Fruit fly (Drosophila melanogaster) whole organism, embryonic: ENCODE measurements around the gene Piezo.

Experiments
- Aef1 ChIP-seq: fragments of 200-800 bp; sonication (Bioruptor generic); IDR thresholded peaks from 3 replicates; pipeline ENCODE4 v1.3.6; 2022; ENCODE audit warnings: missing biosample characterization, missing genetic modification characterization
- Atf3 ChIP-seq: fragments of 200-800 bp; sonication (Bioruptor generic); optimal IDR thresholded peaks from 3 replicates; lab custom pipeline; 2016; ENCODE audit warnings: missing biosample characterization, missing genetic modification characterization
- B-H2 ChIP-seq: fragments of 200-800 bp; sonication (Bioruptor generic); optimal IDR thresholded peaks from 2 replicates; lab custom pipeline; 2018; ENCODE audit warnings: missing biosample characterization, mild to moderate bottlenecking, missing genetic modification characterization
- CG10565 ChIP-seq: fragments of 200-800 bp; sonication (Bioruptor generic); optimal IDR thresholded peaks from 3 replicates; lab custom pipeline; 2016; ENCODE audit warnings: missing biosample characterization, mild to moderate bottlenecking, missing genetic modification characterization
- CG11247 ChIP-seq: fragments of 200-800 bp; sonication (Bioruptor generic); IDR thresholded peaks from 2 replicates; pipeline ENCODE4 v1.3.6; 2022; ENCODE audit warnings: missing biosample characterization, missing genetic modification characterization
- CG12219 ChIP-seq: fragments of 200-800 bp; sonication (Bioruptor generic); optimal IDR thresholded peaks from 3 replicates; lab custom pipeline; 2018; ENCODE audit warnings: missing biosample characterization, mild to moderate bottlenecking, missing genetic modification characterization
- CG12236 ChIP-seq: fragments of 200-800 bp; sonication (Bioruptor generic); optimal IDR thresholded peaks from 2 replicates; lab custom pipeline; 2016; ENCODE audit warnings: missing biosample characterization, missing genetic modification characterization
- CG12299 ChIP-seq: fragments of 200-800 bp; sonication (Bioruptor generic); optimal IDR thresholded peaks from 2 replicates; lab custom pipeline; 2018; ENCODE audit warnings: missing biosample characterization, mild to moderate bottlenecking, missing genetic modification characterization
- CG14965 ChIP-seq: fragments of 200-800 bp; sonication (Bioruptor generic); optimal IDR thresholded peaks from 2 replicates; lab custom pipeline; 2016; ENCODE audit warnings: missing biosample characterization, missing genetic modification characterization, borderline replicate concordance
- CG15269 ChIP-seq: fragments of 200-800 bp; sonication (Bioruptor generic); optimal IDR thresholded peaks from 2 replicates; lab custom pipeline; 2018; ENCODE audit warnings: missing biosample characterization, mild to moderate bottlenecking, missing genetic modification characterization, moderate library complexity
- CG16815 ChIP-seq: fragments of 200-800 bp; sonication (Bioruptor generic); optimal IDR thresholded peaks from 3 replicates; lab custom pipeline; 2017; ENCODE audit warnings: missing biosample characterization, mild to moderate bottlenecking, missing genetic modification characterization
- CG18619 ChIP-seq: fragments of 200-800 bp; sonication (Bioruptor generic); optimal IDR thresholded peaks from 3 replicates; lab custom pipeline; 2017; ENCODE audit warnings: missing biosample characterization, mild to moderate bottlenecking, missing genetic modification characterization
- CG2678 ChIP-seq: fragments of 200-800 bp; sonication (Bioruptor generic); optimal IDR thresholded peaks from 3 replicates; lab custom pipeline; 2019; ENCODE audit warnings: missing biosample characterization, mild to moderate bottlenecking, missing genetic modification characterization, moderate library complexity
- CG2889 ChIP-seq: fragments of 200-800 bp; sonication (Bioruptor generic); IDR thresholded peaks from 3 replicates; pipeline ENCODE4 v1.3.6; 2022; ENCODE audit warnings: missing biosample characterization, missing genetic modification characterization
- CG31388 ChIP-seq: fragments of 200-800 bp; sonication (Bioruptor generic); optimal IDR thresholded peaks from 2 replicates; lab custom pipeline; 2016; ENCODE audit warnings: missing biosample characterization, missing genetic modification characterization
- CG3281 ChIP-seq: fragments of 200-800 bp; sonication (Bioruptor generic); optimal IDR thresholded peaks from 3 replicates; lab custom pipeline; 2017; ENCODE audit warnings: missing biosample characterization, mild to moderate bottlenecking, missing genetic modification characterization
- CG3838 ChIP-seq: fragments of 200-800 bp; sonication (Bioruptor generic); optimal IDR thresholded peaks from 3 replicates; lab custom pipeline; 2016; ENCODE audit warnings: missing biosample characterization, missing genetic modification characterization
- CG4424 ChIP-seq: fragments of 200-800 bp; sonication (Bioruptor generic); optimal IDR thresholded peaks from 3 replicates; lab custom pipeline; 2016; ENCODE audit warnings: missing biosample characterization, missing genetic modification characterization
- CG4820 ChIP-seq: fragments of 200-800 bp; sonication (Bioruptor generic); optimal IDR thresholded peaks from 3 replicates; lab custom pipeline; 2016; ENCODE audit warnings: missing biosample characterization, missing genetic modification characterization
- CG6791 ChIP-seq: fragments of 200-800 bp; sonication (Bioruptor generic); IDR thresholded peaks from 3 replicates; pipeline ENCODE4 v1.3.6; 2022; ENCODE audit warnings: missing biosample characterization, missing genetic modification characterization; ENCODE audit not compliant: partially characterized antibody
- CG7271 ChIP-seq: fragments of 200-800 bp; sonication (Bioruptor generic); optimal IDR thresholded peaks from 2 replicates; lab custom pipeline; 2018; ENCODE audit warnings: missing biosample characterization, mild to moderate bottlenecking, missing genetic modification characterization, moderate library complexity
- CG7745 ChIP-seq: fragments of 200-800 bp; sonication (Bioruptor generic); optimal IDR thresholded peaks from 2 replicates; lab custom pipeline; 2018; ENCODE audit warnings: missing biosample characterization, mild to moderate bottlenecking, missing genetic modification characterization, moderate library complexity
- CG8388 ChIP-seq: fragments of 200-800 bp; sonication (Bioruptor generic); optimal IDR thresholded peaks from 2 replicates; lab custom pipeline; 2019; ENCODE audit warnings: missing biosample characterization, mild to moderate bottlenecking, missing genetic modification characterization, moderate library complexity
- CG8944 ChIP-seq: fragments of 200-800 bp; sonication (Bioruptor generic); optimal IDR thresholded peaks from 3 replicates; lab custom pipeline; 2016; ENCODE audit warnings: missing biosample characterization, missing genetic modification characterization
- Dbx ChIP-seq: fragments of 200-800 bp; sonication (Bioruptor generic); IDR thresholded peaks from 3 replicates; pipeline ENCODE4 v1.3.6; 2022; ENCODE audit warnings: missing biosample characterization, missing genetic modification characterization
- Deaf1 ChIP-seq: fragments of 200-800 bp; optimal IDR thresholded peaks from 3 replicates; lab custom pipeline; 2019; ENCODE audit warnings: missing biosample characterization, mild to moderate bottlenecking, missing genetic modification characterization, moderate library complexity
- Drgx ChIP-seq: fragments of 200-800 bp; sonication (Bioruptor generic); IDR thresholded peaks from 2 replicates; pipeline ENCODE4 v1.3.6; 2022; ENCODE audit warnings: missing biosample characterization, missing genetic modification characterization
- ERR ChIP-seq: fragments of 200-800 bp; sonication (Bioruptor generic); optimal IDR thresholded peaks from 2 replicates; lab custom pipeline; 2016; ENCODE audit warnings: missing biosample characterization, missing genetic modification characterization
- H15 ChIP-seq: fragments of 200-800 bp; sonication (Bioruptor generic); IDR thresholded peaks from 3 replicates; pipeline ENCODE4 v1.3.6; 2022; ENCODE audit warnings: missing biosample characterization, missing genetic modification characterization
- Hmr ChIP-seq: fragments of 200-800 bp; sonication (Bioruptor generic); optimal IDR thresholded peaks from 3 replicates; lab custom pipeline; 2017; ENCODE audit warnings: mild to moderate bottlenecking, missing biosample characterization, missing genetic modification reagents, missing genetic modification characterization
- NfI ChIP-seq: fragments of 200-800 bp; sonication (Bioruptor generic); optimal IDR thresholded peaks from 3 replicates; lab custom pipeline; 2018; ENCODE audit warnings: missing biosample characterization, mild to moderate bottlenecking, missing genetic modification characterization, moderate library complexity
- Scr ChIP-seq: fragments of 200-800 bp; sonication (Bioruptor generic); IDR thresholded peaks from 2 replicates; pipeline ENCODE4 v1.3.6; 2022; ENCODE audit warnings: missing biosample characterization, missing genetic modification characterization; ENCODE audit not compliant: partially characterized antibody
- abd-A ChIP-seq: fragments of 200-800 bp; sonication (Bioruptor generic); optimal IDR thresholded peaks from 3 replicates; lab custom pipeline; 2019; ENCODE audit warnings: missing biosample characterization, mild to moderate bottlenecking, missing genetic modification characterization, moderate library complexity
- ara ChIP-seq: fragments of 200-800 bp; sonication (Bioruptor generic); IDR thresholded peaks from 2 replicates; pipeline ENCODE4 v1.3.6; 2022; ENCODE audit warnings: missing biosample characterization, missing genetic modification characterization
- ase ChIP-seq: fragments of 200-800 bp; sonication (Bioruptor generic); IDR thresholded peaks from 3 replicates; pipeline ENCODE4 v1.3.6; 2022; ENCODE audit warnings: missing biosample characterization, missing genetic modification characterization
- bab2 ChIP-seq: fragments of 200-800 bp; sonication (Bioruptor generic); optimal IDR thresholded peaks from 2 replicates; lab custom pipeline; 2016; ENCODE audit warnings: missing biosample characterization, missing genetic modification characterization
- br ChIP-seq: fragments of >200 bp; optimal IDR thresholded peaks from 2 replicates; lab custom pipeline; 2017
- cas ChIP-seq: fragments of 200-800 bp; sonication (Bioruptor generic); IDR thresholded peaks from 2 replicates; pipeline ENCODE4 v1.3.6; 2022; ENCODE audit warnings: missing biosample characterization, missing genetic modification characterization
- cwo ChIP-seq: fragments of 200-800 bp; sonication (Bioruptor generic); optimal IDR thresholded peaks from 3 replicates; lab custom pipeline; 2017; ENCODE audit warnings: missing biosample characterization, missing genetic modification characterization, mild to moderate bottlenecking, moderate library complexity, missing genetic modification reagents
- en ChIP-seq: fragments of 200-800 bp; sonication (Bioruptor generic); optimal IDR thresholded peaks from 2 replicates; lab custom pipeline; 2016; ENCODE audit warnings: missing biosample characterization, missing genetic modification characterization
- fd64A ChIP-seq: fragments of 200-800 bp; sonication (Bioruptor generic); optimal IDR thresholded peaks from 3 replicates; lab custom pipeline; 2018; ENCODE audit warnings: missing biosample characterization, mild to moderate bottlenecking, missing genetic modification characterization
- hkb ChIP-seq, 2 experiments: fragments of 200-800 bp in 1 of 2; fragments of >200 bp in 1 of 2; sonication (Bioruptor generic) in 1 of 2; IDR thresholded peaks in 1 of 2; optimal IDR thresholded peaks in 1 of 2; 2 replicates each; pipeline versions ENCODE4 v1.3.6 to Lab custom; 2017 to 2022; ENCODE audit warnings: missing biosample characterization in 1 of 2, missing genetic modification characterization in 1 of 2
- nom ChIP-seq: fragments of 200-800 bp; sonication (Bioruptor generic); optimal IDR thresholded peaks from 2 replicates; lab custom pipeline; 2017; ENCODE audit warnings: missing biosample characterization, missing genetic modification characterization, mild to moderate bottlenecking, moderate library complexity, missing genetic modification reagents
- org-1 ChIP-seq: fragments of 200-800 bp; sonication (Bioruptor generic); optimal IDR thresholded peaks from 2 replicates; lab custom pipeline; 2017; ENCODE audit warnings: missing biosample characterization, missing genetic modification characterization
- pita ChIP-seq: fragments of 200-800 bp; sonication (Bioruptor generic); optimal IDR thresholded peaks from 2 replicates; lab custom pipeline; 2017; ENCODE audit warnings: missing biosample characterization, mild to moderate bottlenecking, missing genetic modification characterization
- ranshi ChIP-seq: fragments of 200-800 bp; sonication (Bioruptor generic); IDR thresholded peaks from 2 replicates; pipeline ENCODE4 v1.3.6; 2022; ENCODE audit warnings: missing biosample characterization, missing genetic modification characterization
- sens-2 ChIP-seq: fragments of 200-800 bp; sonication (Bioruptor generic); IDR thresholded peaks from 2 replicates; pipeline ENCODE4 v1.3.6; 2022; ENCODE audit warnings: missing biosample characterization, missing genetic modification characterization
- slbo ChIP-seq: fragments of 200-800 bp; sonication (Bioruptor generic); IDR thresholded peaks from 2 replicates; pipeline ENCODE4 v1.3.6; 2022; ENCODE audit warnings: missing biosample characterization, missing genetic modification characterization
- tio ChIP-seq: fragments of 200-800 bp; sonication (Bioruptor generic); optimal IDR thresholded peaks from 2 replicates; lab custom pipeline; 2017; ENCODE audit warnings: missing biosample characterization, missing genetic modification characterization, inconsistent platforms
- trem ChIP-seq: fragments of 200-800 bp; optimal IDR thresholded peaks from 3 replicates; lab custom pipeline; 2019; ENCODE audit warnings: missing biosample characterization, mild to moderate bottlenecking, missing genetic modification characterization, moderate library complexity
- unpg ChIP-seq: fragments of 200-800 bp; sonication (Bioruptor generic); optimal IDR thresholded peaks from 3 replicates; lab custom pipeline; 2018; ENCODE audit warnings: missing biosample characterization, mild to moderate bottlenecking, missing genetic modification characterization, moderate library complexity

Gene Piezo

DNA sequence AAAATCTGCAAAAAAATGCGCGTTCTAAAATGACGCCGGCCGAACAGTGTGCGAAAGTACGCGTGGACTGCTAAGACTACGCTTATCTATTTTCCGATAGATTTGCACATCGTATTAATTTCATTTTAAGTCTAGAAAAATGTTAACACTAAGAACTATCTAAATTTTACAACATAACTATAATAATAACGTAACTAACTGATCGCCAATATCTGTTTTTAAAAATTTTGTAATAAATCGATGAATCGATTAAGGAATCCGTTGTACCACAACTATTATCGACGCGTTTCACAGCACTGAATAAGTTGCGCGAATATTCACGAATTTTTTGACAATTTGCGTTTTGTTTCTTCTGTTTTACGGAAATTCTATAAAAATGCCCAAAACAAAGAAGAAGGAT lies 48.2 kb downstream of the Piezo start, which contains the start of gene Ssb-c31a (continued):
- TF ChIP-seq NfI (GFP tag; lab: Kevin White, UChicago): peak; percentile 72
- no peak for TF ChIP-seq CG2889 (GFP tag; lab: Robert Waterston, UW)
- TF ChIP-seq abd-A (tag; lab: Kevin White, UChicago): no peak
- peak; percentile 33 for TF ChIP-seq bab2 (GFP tag; lab: Kevin White, UChicago)
- peak; percentile 11 for TF ChIP-seq CG7271 (tag; lab: Kevin White, UChicago)
- peak; percentile 4 for TF ChIP-seq ERR (GFP tag; lab: Kevin White, UChicago)
- TF ChIP-seq Aef1 (GFP tag; lab: Robert Waterston, UW): 0 out of 3 replicates have a peak, but pooled peaks have one; percentile 14
- TF ChIP-seq ranshi (GFP tag; lab: Robert Waterston, UW): 0 out of 2 replicates have a peak, but pooled peaks have one; percentile 24
- no peak for TF ChIP-seq hkb (optimal IDR thresholded peaks at IDR 0.05; lab: Kevin White, UChicago)
- TF ChIP-seq hkb (GFP tag; IDR thresholded peaks at IDR 0.05; lab: Robert Waterston, UW): 0 out of 2 replicates have a peak, but pooled peaks have one; percentile 34
- no peak for TF ChIP-seq en (GFP tag; lab: Kevin White, UChicago)
- TF ChIP-seq CG4424 (GFP tag; lab: Kevin White, UChicago): peak; percentile 39
- no peak for TF ChIP-seq pita (GFP tag; lab: Kevin White, UChicago)
- TF ChIP-seq fd64A (GFP tag; lab: Kevin White, UChicago): no peak
- no peak for TF ChIP-seq Drgx (GFP tag; lab: Robert Waterston, UW)
- TF ChIP-seq nom: peak; percentile 35
- TF ChIP-seq CG4820 (GFP tag; lab: Kevin White, UChicago): peak; percentile 15
- TF ChIP-seq Dbx (GFP tag; lab: Robert Waterston, UW): peak; percentile 63
- no peak for TF ChIP-seq Deaf1
- no peak for TF ChIP-seq CG14965 (GFP tag; lab: Kevin White, UChicago)
- TF ChIP-seq unpg (GFP tag; lab: Kevin White, UChicago): peak; percentile 38
- no peak for TF ChIP-seq CG10565
- TF ChIP-seq trem (tag; lab: Kevin White, UChicago): peak; percentile 75
- no peak for TF ChIP-seq CG7745 (tag; lab: Kevin White, UChicago)
- no peak for TF ChIP-seq CG31388
- peak; percentile 10 for TF ChIP-seq CG16815 (GFP tag; lab: Kevin White, UChicago)
- no peak for TF ChIP-seq CG11247
- TF ChIP-seq Hmr: peak; percentile 65
- no peak for TF ChIP-seq sens-2 (GFP tag; lab: Robert Waterston, UW)
- TF ChIP-seq org-1 (GFP tag; lab: Kevin White, UChicago): no peak
- peak; percentile 22 for TF ChIP-seq CG8388 (GFP tag; lab: Kevin White, UChicago)
- TF ChIP-seq CG8944: no peak
- TF ChIP-seq H15: no peak
- peak; percentile 86 for TF ChIP-seq B-H2
- peak; percentile 48 for TF ChIP-seq CG3281 (GFP tag; lab: Kevin White, UChicago)
- TF ChIP-seq CG12299 (tag; lab: Kevin White, UChicago): peak; percentile 60
- peak; percentile 86 for TF ChIP-seq Scr
- no peak for TF ChIP-seq cas (GFP tag; lab: Robert Waterston, UW)
- no peak for TF ChIP-seq Atf3 (GFP tag; lab: Kevin White, UChicago)
- peak; percentile 66; the same call in 1 of the 2 replicates for TF ChIP-seq slbo
- peak; percentile 20 for TF ChIP-seq cwo
- no peak for TF ChIP-seq ara (GFP tag; lab: Robert Waterston, UW)
- TF ChIP-seq CG2678: peak; percentile 53
- TF ChIP-seq tio (GFP tag; lab: Kevin White, UChicago): no peak
- no peak for TF ChIP-seq ase (GFP tag; lab: Robert Waterston, UW)
- no peak for TF ChIP-seq CG12219 (GFP tag; lab: Kevin White, UChicago)
- no peak for TF ChIP-seq br (lab: Kevin White, UChicago)
- no peak for TF ChIP-seq CG3838 (GFP tag; lab: Kevin White, UChicago)
- no peak for TF ChIP-seq CG6791 (GFP tag; lab: Robert Waterston, UW)
- no peak for TF ChIP-seq CG12236
- peak; percentile 44 for TF ChIP-seq CG15269 (tag; lab: Kevin White, UChicago)
- peak; percentile 6 for TF ChIP-seq CG18619
